Fruit fly (Drosophila melanogaster) whole organism, embryonic: ENCODE data around the gene CG42699.
A peak's percentile ranks its signal among the peaks of the same experiment; 100 is the strongest.

Experiments
- Bteb2 ChIP-seq: fragments of 200-800 bp; sonication (Bioruptor generic); optimal IDR thresholded peaks from 2 replicates; lab custom pipeline; 2016; ENCODE audit warnings: missing biosample characterization, missing genetic modification characterization
- CG10321 ChIP-seq: fragments of 200-800 bp; sonication (Bioruptor generic); IDR thresholded peaks from 2 replicates; pipeline ENCODE4 v1.3.6; 2022; ENCODE audit warnings: missing biosample characterization, missing genetic modification characterization
- CG10431 ChIP-seq: fragments of 200-800 bp; sonication (Bioruptor generic); optimal IDR thresholded peaks from 3 replicates; lab custom pipeline; 2018; ENCODE audit warnings: missing biosample characterization, mild to moderate bottlenecking, missing genetic modification characterization
- CG10462 ChIP-seq: fragments of 200-800 bp; sonication (Bioruptor generic); optimal IDR thresholded peaks from 2 replicates; lab custom pipeline; 2016; ENCODE audit warnings: missing biosample characterization, missing genetic modification characterization
- CG11093 ChIP-seq: fragments of 200-800 bp; sonication (Bioruptor generic); IDR thresholded peaks from 3 replicates; pipeline ENCODE4 v1.3.6; 2022; ENCODE audit warnings: missing biosample characterization, missing genetic modification characterization
- CG11723 ChIP-seq: fragments of 200-800 bp; sonication (Bioruptor generic); optimal IDR thresholded peaks from 2 replicates; lab custom pipeline; 2017; ENCODE audit warnings: missing biosample characterization, mild to moderate bottlenecking, missing genetic modification characterization
- CG12391 ChIP-seq: fragments of 200-800 bp; sonication (Bioruptor generic); optimal IDR thresholded peaks from 3 replicates; lab custom pipeline; 2018; ENCODE audit warnings: missing biosample characterization, mild to moderate bottlenecking, missing genetic modification characterization, moderate library complexity
- CG13424 ChIP-seq: fragments of 200-800 bp; sonication (Bioruptor generic); optimal IDR thresholded peaks from 2 replicates; lab custom pipeline; 2019; ENCODE audit warnings: missing biosample characterization, mild to moderate bottlenecking, missing genetic modification characterization, moderate library complexity
- CG14014 ChIP-seq: fragments of 200-800 bp; sonication (Bioruptor generic); IDR thresholded peaks from 2 replicates; pipeline ENCODE4 v1.3.6; 2022; ENCODE audit warnings: missing biosample characterization, missing genetic modification characterization
- CG14441 ChIP-seq: fragments of 200-800 bp; sonication (Bioruptor generic); IDR thresholded peaks from 2 replicates; pipeline ENCODE4 v1.3.6; 2022; ENCODE audit warnings: missing biosample characterization, missing genetic modification characterization
- CG15269 ChIP-seq: fragments of 200-800 bp; sonication (Bioruptor generic); optimal IDR thresholded peaks from 2 replicates; lab custom pipeline; 2018; ENCODE audit warnings: missing biosample characterization, mild to moderate bottlenecking, missing genetic modification characterization, moderate library complexity
- CG1529 ChIP-seq: fragments of 200-800 bp; sonication (Bioruptor generic); optimal IDR thresholded peaks from 3 replicates; lab custom pipeline; 2018; ENCODE audit warnings: missing biosample characterization, missing genetic modification characterization
- CG15514 ChIP-seq: fragments of 200-800 bp; sonication (Bioruptor generic); optimal IDR thresholded peaks from 3 replicates; lab custom pipeline; 2017; ENCODE audit warnings: missing biosample characterization, missing genetic modification characterization, mild to moderate bottlenecking, moderate library complexity, missing genetic modification reagents
- CG17361 ChIP-seq: fragments of 200-800 bp; sonication (Bioruptor generic); IDR thresholded peaks from 3 replicates; pipeline ENCODE4 v1.3.6; 2022; ENCODE audit warnings: missing biosample characterization, missing genetic modification characterization
- CG2202 ChIP-seq: fragments of 200-800 bp; sonication (Bioruptor generic); optimal IDR thresholded peaks from 2 replicates; lab custom pipeline; 2018; ENCODE audit warnings: missing biosample characterization, mild to moderate bottlenecking, missing genetic modification characterization
- CG4282 ChIP-seq: fragments of 200-800 bp; sonication (Bioruptor generic); optimal IDR thresholded peaks from 2 replicates; lab custom pipeline; 2016; ENCODE audit warnings: missing biosample characterization, missing genetic modification characterization
- CG4328 ChIP-seq: fragments of 200-800 bp; sonication (Bioruptor generic); optimal IDR thresholded peaks from 3 replicates; lab custom pipeline; 2017; ENCODE audit warnings: missing biosample characterization, missing genetic modification reagents, missing genetic modification characterization
- CG4424 ChIP-seq: fragments of 200-800 bp; sonication (Bioruptor generic); optimal IDR thresholded peaks from 3 replicates; lab custom pipeline; 2016; ENCODE audit warnings: missing biosample characterization, missing genetic modification characterization
- CG5953 ChIP-seq: fragments of 200-800 bp; sonication (Bioruptor generic); IDR thresholded peaks from 2 replicates; pipeline ENCODE4 v1.3.6; 2022; ENCODE audit warnings: missing biosample characterization, missing genetic modification characterization
- CG6272 ChIP-seq: fragments of 200-800 bp; sonication (Bioruptor generic); IDR thresholded peaks from 2 replicates; pipeline ENCODE4 v1.3.6; 2022; ENCODE audit warnings: missing biosample characterization, missing genetic modification characterization
- CG7556 ChIP-seq: fragments of 200-800 bp; sonication (Bioruptor generic); optimal IDR thresholded peaks from 2 replicates; lab custom pipeline; 2017; ENCODE audit warnings: missing biosample characterization, mild to moderate bottlenecking, missing genetic modification characterization
- CG7963 ChIP-seq: fragments of 200-800 bp; sonication (Bioruptor generic); IDR thresholded peaks from 3 replicates; pipeline ENCODE4 v1.3.6; 2022; ENCODE audit warnings: missing biosample characterization, missing genetic modification characterization; ENCODE audit not compliant: partially characterized antibody
- CG9609 ChIP-seq: fragments of 200-800 bp; sonication (Bioruptor generic); optimal IDR thresholded peaks from 3 replicates; lab custom pipeline; 2016; ENCODE audit warnings: missing biosample characterization, missing genetic modification characterization
- CoRest ChIP-seq: fragments of 200-800 bp; sonication (Bioruptor generic); optimal IDR thresholded peaks from 3 replicates; lab custom pipeline; 2018; ENCODE audit warnings: missing biosample characterization, mild to moderate bottlenecking, missing genetic modification characterization, moderate library complexity
- Dek ChIP-seq: fragments of 200-800 bp; sonication (Bioruptor generic); optimal IDR thresholded peaks from 3 replicates; lab custom pipeline; 2019; ENCODE audit warnings: missing biosample characterization, mild to moderate bottlenecking, missing genetic modification characterization, moderate library complexity
- Fer1 ChIP-seq: fragments of 200-800 bp; sonication (Bioruptor generic); optimal IDR thresholded peaks from 2 replicates; lab custom pipeline; 2017; ENCODE audit warnings: missing biosample characterization, mild to moderate bottlenecking, missing genetic modification characterization
- Hmr ChIP-seq: fragments of 200-800 bp; sonication (Bioruptor generic); optimal IDR thresholded peaks from 3 replicates; lab custom pipeline; 2017; ENCODE audit warnings: mild to moderate bottlenecking, missing biosample characterization, missing genetic modification reagents, missing genetic modification characterization
- MESR4 ChIP-seq: fragments of 200-800 bp; sonication (Bioruptor generic); optimal IDR thresholded peaks from 2 replicates; lab custom pipeline; 2018; ENCODE audit warnings: missing biosample characterization, mild to moderate bottlenecking, missing genetic modification characterization, moderate library complexity
- Med ChIP-seq: fragments of 200-800 bp; sonication (Bioruptor generic); peaks from one replicate; lab custom pipeline; 2016; ENCODE audit warnings: missing biosample characterization, missing genetic modification characterization, mild to moderate bottlenecking, inconsistent platforms, moderate library complexity
- Mrtf ChIP-seq: fragments of 200-800 bp; sonication (Bioruptor generic); IDR thresholded peaks from 3 replicates; pipeline ENCODE4 v1.3.6; 2022; ENCODE audit warnings: missing biosample characterization, missing genetic modification characterization
- Oli ChIP-seq: fragments of 200-800 bp; sonication (Bioruptor generic); optimal IDR thresholded peaks from 2 replicates; lab custom pipeline; 2018; ENCODE audit warnings: missing biosample characterization, mild to moderate bottlenecking, missing genetic modification characterization, moderate library complexity
- Pdp1 ChIP-seq, 2 experiments: fragments of 200-800 bp; sonication (Bioruptor generic); optimal IDR thresholded peaks; 3 replicates each; lab custom pipeline; 2016; ENCODE audit warnings: missing biosample characterization in 2 of 2, missing genetic modification characterization in 2 of 2, mild to moderate bottlenecking in 1 of 2, moderate library complexity in 1 of 2
- Ptx1 ChIP-seq: fragments of 200-800 bp; sonication (Bioruptor generic); IDR thresholded peaks from 2 replicates; pipeline ENCODE4 v1.3.6; 2022; ENCODE audit warnings: missing biosample characterization, missing genetic modification characterization
- Sin3A ChIP-seq: fragments of >200 bp; optimal IDR thresholded peaks from 2 replicates; lab custom pipeline; 2018
- Sox102F ChIP-seq: fragments of 200-800 bp; sonication (Bioruptor generic); optimal IDR thresholded peaks from 2 replicates; lab custom pipeline; 2018; ENCODE audit warnings: missing biosample characterization, mild to moderate bottlenecking, missing genetic modification characterization, moderate library complexity
- bsh ChIP-seq, 2 experiments: fragments of 200-800 bp; sonication (Bioruptor generic); optimal IDR thresholded peaks; 2 replicates each; lab custom pipeline; 2017 to 2018; ENCODE audit warnings: mild to moderate bottlenecking in 2 of 2, missing biosample characterization in 2 of 2, missing genetic modification characterization in 2 of 2, moderate library complexity in 1 of 2
- ci ChIP-seq: fragments of 200-800 bp; sonication (Bioruptor generic); IDR thresholded peaks from 3 replicates; pipeline ENCODE4 v1.3.6; 2022; ENCODE audit warnings: missing biosample characterization, missing genetic modification characterization
- gem ChIP-seq: fragments of 200-800 bp; sonication (Bioruptor generic); optimal IDR thresholded peaks from 2 replicates; lab custom pipeline; 2019; ENCODE audit warnings: missing biosample characterization, mild to moderate bottlenecking, missing genetic modification characterization, moderate library complexity
- grau ChIP-seq: fragments of 200-800 bp; optimal IDR thresholded peaks from 3 replicates; lab custom pipeline; 2019; ENCODE audit warnings: missing biosample characterization, mild to moderate bottlenecking, missing genetic modification characterization, moderate library complexity
- gt ChIP-seq: fragments of 200-800 bp; sonication (Bioruptor generic); IDR thresholded peaks from 2 replicates; pipeline ENCODE4 v1.3.6; 2022; ENCODE audit warnings: missing biosample characterization, missing genetic modification characterization
- lbe ChIP-seq: fragments of 200-800 bp; sonication (Bioruptor generic); optimal IDR thresholded peaks from 2 replicates; lab custom pipeline; 2016; ENCODE audit warnings: missing biosample characterization, mild to moderate bottlenecking, missing genetic modification characterization
- oc ChIP-seq: fragments of 200-800 bp; sonication (Bioruptor generic); optimal IDR thresholded peaks from 2 replicates; lab custom pipeline; 2018; ENCODE audit warnings: missing biosample characterization, mild to moderate bottlenecking, missing genetic modification characterization, moderate library complexity
- org-1 ChIP-seq: fragments of 200-800 bp; sonication (Bioruptor generic); optimal IDR thresholded peaks from 2 replicates; lab custom pipeline; 2017; ENCODE audit warnings: missing biosample characterization, missing genetic modification characterization
- pan ChIP-seq, 4 experiments: fragments of >200 bp in 3 of 4; fragments of 200-800 bp in 1 of 4; sonication (Bioruptor generic) in 1 of 4; optimal IDR thresholded peaks in 3 of 4; IDR thresholded peaks in 1 of 4; 2 replicates each; pipeline versions ENCODE4 v1.3.6 to Lab custom; 2017 to 2022; ENCODE audit warnings: missing biosample characterization in 2 of 4, missing genetic modification characterization in 2 of 4, mixed read lengths in 1 of 4
- sim ChIP-seq: fragments of 200-800 bp; sonication (Bioruptor generic); IDR thresholded peaks from 2 replicates; pipeline ENCODE4 v1.3.6; 2022; ENCODE audit warnings: missing biosample characterization, missing genetic modification characterization
- sob ChIP-seq: fragments of 200-800 bp; sonication (Bioruptor generic); IDR thresholded peaks from 2 replicates; pipeline ENCODE4 v1.3.6; 2022; ENCODE audit warnings: missing biosample characterization, missing genetic modification characterization
- tna ChIP-seq: fragments of 200-800 bp; sonication (Bioruptor generic); IDR thresholded peaks from 2 replicates; pipeline ENCODE4 v1.3.6; 2022; ENCODE audit warnings: missing biosample characterization, missing genetic modification characterization; ENCODE audit not compliant: partially characterized antibody

The CG42699 gene

DNA sequence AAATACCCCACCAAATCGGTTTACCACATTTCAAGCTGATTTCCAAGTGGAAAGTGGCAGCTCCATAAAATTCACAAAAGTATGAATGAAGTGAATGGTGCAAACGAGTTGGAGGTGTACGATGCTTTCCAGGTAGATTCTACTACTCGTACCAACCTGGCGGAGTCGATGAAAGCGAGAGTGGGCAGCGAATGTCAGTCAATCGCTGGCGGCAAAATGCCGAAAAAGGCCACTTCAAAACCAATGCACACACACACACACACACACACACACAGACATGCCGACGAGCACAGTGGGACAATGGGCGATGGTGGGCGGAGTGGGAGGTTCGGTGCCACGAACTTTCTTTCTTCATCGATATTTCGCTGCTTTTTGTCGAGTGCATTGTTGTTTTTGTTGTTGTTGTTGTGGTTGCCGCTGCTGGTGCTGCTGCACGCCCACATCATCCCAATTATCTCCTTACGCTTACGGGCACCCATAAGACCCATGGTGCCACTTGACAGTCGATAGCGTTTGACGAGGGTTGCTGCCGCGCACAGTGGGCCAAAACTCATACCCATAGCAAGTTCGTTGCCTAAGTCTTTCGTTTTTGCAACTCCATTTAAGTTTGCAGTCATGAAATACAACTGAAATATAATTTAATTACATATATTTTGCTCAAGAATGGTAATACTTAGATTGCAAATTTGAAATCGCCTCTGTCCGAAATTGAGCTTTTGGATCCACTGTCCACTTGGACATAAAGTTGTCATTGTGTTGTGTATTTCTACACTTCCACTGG is 19.1 kb downstream of the CG42699 start (continued):
- no peak for TF ChIP-seq CG2202 (tag; lab: Kevin White, UChicago)
- TF ChIP-seq oc, result peak; percentile 61
- no peak for TF ChIP-seq CG4328
- TF ChIP-seq Fer1 (GFP tag; lab: Kevin White, UChicago), result no peak
- TF ChIP-seq Dek (tag; lab: Kevin White, UChicago), result no peak

DNA sequence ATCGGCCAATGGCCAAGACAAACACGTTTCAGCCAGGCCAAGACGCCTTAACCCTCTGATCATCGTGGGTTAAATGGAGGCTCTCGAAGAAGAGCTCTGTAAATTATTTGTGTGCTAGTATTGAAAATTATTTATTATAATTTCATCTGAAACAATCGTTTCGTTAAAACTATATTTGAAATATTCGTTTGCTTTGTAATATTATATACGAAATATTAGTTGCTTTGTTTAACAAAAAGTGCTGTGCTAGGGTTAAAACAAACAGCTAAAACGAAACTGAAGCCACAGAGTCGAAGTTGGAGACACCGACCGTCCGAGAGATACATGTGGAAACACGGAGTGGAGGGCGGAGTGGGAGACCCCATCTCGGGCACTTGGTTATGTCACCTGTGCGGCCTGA is 22.2 kb downstream of the CG42699 start:
- TF ChIP-seq CG14014, result peak; percentile 16; the same call in 1 of the 2 replicates
- peak in 1 of 2 experiments; percentile 22 for TF ChIP-seq bsh (GFP tag; optimal IDR thresholded peaks at IDR 0.05; lab: Kevin White, UChicago)
- TF ChIP-seq CG7963 (GFP tag; lab: Robert Waterston, UW), result no peak
- TF ChIP-seq MESR4 (GFP tag; lab: Kevin White, UChicago), result no peak
- TF ChIP-seq CG13424, result peak; percentile 45
- TF ChIP-seq CG11093 (GFP tag; lab: Robert Waterston, UW), result no peak
- TF ChIP-seq gt, result no peak
- TF ChIP-seq ci, result peak; percentile 44; the same call in 2 of the 3 replicates
- TF ChIP-seq org-1 (GFP tag; lab: Kevin White, UChicago), result peak; percentile 1
- TF ChIP-seq CG1529 (GFP tag; lab: Kevin White, UChicago), result peak; percentile 3
- peak; percentile 66 for TF ChIP-seq Ptx1 (GFP tag; lab: Robert Waterston, UW)
- TF ChIP-seq Hmr, result peak; percentile 4
- TF ChIP-seq gem (tag; lab: Kevin White, UChicago), result peak; percentile 65
- no peak for TF ChIP-seq CG10431 (GFP tag; lab: Kevin White, UChicago)
- peak; percentile 43 for TF ChIP-seq CG14441 (GFP tag; lab: Robert Waterston, UW)
- no peak for TF ChIP-seq CG4282
- TF ChIP-seq CoRest (tag; lab: Kevin White, UChicago), result peak; percentile 43
- TF ChIP-seq CG7556 (GFP tag; lab: Kevin White, UChicago), result peak; percentile 46
- peak; percentile 57 for TF ChIP-seq CG15269 (tag; lab: Kevin White, UChicago)
- TF ChIP-seq CG17361, result 0 out of 3 replicates have a peak, but pooled peaks have one; percentile 37
- TF ChIP-seq Oli (tag; lab: Kevin White, UChicago), result peak; percentile 52
- no peak for TF ChIP-seq tna (GFP tag; lab: Robert Waterston, UW)
- peak; percentile 33 for TF ChIP-seq oc
- TF ChIP-seq pan (optimal IDR thresholded peaks at IDR 0.05; lab: Kevin White, UChicago), result no peak
- TF ChIP-seq pan (GFP tag; optimal IDR thresholded peaks at IDR 0.05 in 1 of 2, IDR thresholded peaks at IDR 0.05 in 1 of 2), result peak in 1 of 2 experiments; percentile 52
- TF ChIP-seq CG4424 (GFP tag; lab: Kevin White, UChicago), result no peak
- no peak for TF ChIP-seq Sin3A (lab: Kevin White, UChicago)
- TF ChIP-seq CG9609 (GFP tag; lab: Kevin White, UChicago), result no peak
- peak; percentile 68 for TF ChIP-seq lbe (GFP tag; lab: Kevin White, UChicago)
- no peak for TF ChIP-seq CG11723 (GFP tag; lab: Kevin White, UChicago)
- TF ChIP-seq Bteb2, result no peak
- TF ChIP-seq Sox102F (GFP tag; lab: Kevin White, UChicago), result peak; percentile 75
- TF ChIP-seq grau (tag; lab: Kevin White, UChicago), result peak; percentile 54
- no peak for TF ChIP-seq sim (GFP tag; lab: Robert Waterston, UW)
- TF ChIP-seq CG10462 (GFP tag; lab: Kevin White, UChicago), result no peak
- peak; percentile 56 for TF ChIP-seq CG12391 (tag; lab: Kevin White, UChicago)
- TF ChIP-seq Med (GFP tag; lab: Kevin White, UChicago), result peak; percentile 41
- no peak for TF ChIP-seq CG6272 (GFP tag; lab: Robert Waterston, UW)
- TF ChIP-seq CG10321 (GFP tag; lab: Robert Waterston, UW), result no peak
- no peak for TF ChIP-seq Mrtf (GFP tag; lab: Robert Waterston, UW)
- TF ChIP-seq Pdp1 (GFP tag; optimal IDR thresholded peaks at IDR 0.05; lab: Kevin White, UChicago), result peak in 1 of 2 experiments; percentile 43
- 0 out of 2 replicates have a peak, but pooled peaks have one; percentile 26 for TF ChIP-seq sob (GFP tag; lab: Robert Waterston, UW)
- no peak for TF ChIP-seq CG15514
- 0 out of 2 replicates have a peak, but pooled peaks have one; percentile 12 for TF ChIP-seq CG5953 (GFP tag; lab: Robert Waterston, UW)
